Worm (Caenorhabditis elegans): ENCODE measurements around the gene cash-1.

- no peak for TF ChIP-seq ceh-82 (tag; optimal IDR thresholded peaks at IDR 0.05)
- TF ChIP-seq lir-3 (tag; optimal IDR thresholded peaks at IDR 0.05) = no peak
- no peak for TF ChIP-seq zag-1 (tag; optimal IDR thresholded peaks at IDR 0.05)
- TF ChIP-seq ces-1 (GFP tag; optimal IDR thresholded peaks at IDR 0.05) = no peak
- no peak for TF ChIP-seq lin-39 (tag; optimal IDR thresholded peaks at IDR 0.05)
- TF ChIP-seq unc-39 (tag; optimal IDR thresholded peaks at IDR 0.05) = no peak
- no peak for TF ChIP-seq ama-1 (optimal IDR thresholded peaks at IDR 0.05)
- no peak for TF ChIP-seq lin-1 (GFP tag; IDR thresholded peaks at IDR 0.05)
- no peak for TF ChIP-seq fos-1 (tag; optimal IDR thresholded peaks at IDR 0.05)
- TF ChIP-seq nhr-77 (tag; optimal IDR thresholded peaks at IDR 0.05) = no peak
- TF ChIP-seq dpl-1 (GFP tag; optimal IDR thresholded peaks at IDR 0.05) = no peak
Measured at ce11 chrV:10410030-10410713, 48.1 kb downstream of the cash-1 start, which contains the start of gene F15H10.12.
